Worm (Caenorhabditis elegans) whole organism, late embryonic: ENCODE results near the gene vps-35.

Experiments used
- T23F11.4 ChIP-seq: fragments of 200-800 bp; sonication (Bioruptor generic); optimal IDR thresholded peaks from 2 replicates; lab custom pipeline; 2018; ENCODE audit warnings: mild to moderate bottlenecking, missing genetic modification characterization, missing compliant biosample characterization
- Y22D7AL.16 ChIP-seq: sonication (generic microtip); optimal IDR thresholded peaks from 2 replicates; lab custom pipeline; 2016; ENCODE audit warnings: missing genetic modification characterization, missing compliant biosample characterization
- ama-1 ChIP-seq: fragments of 150-350 bp; optimal IDR thresholded peaks from 2 replicates; lab custom pipeline; 2014
- ceh-14 ChIP-seq: sonication (generic microtip); optimal IDR thresholded peaks from 2 replicates; lab custom pipeline; 2016; ENCODE audit warnings: missing genotype, missing genetic modification characterization, missing compliant biosample characterization
- ceh-18 ChIP-seq: sonication (generic microtip); optimal IDR thresholded peaks from 2 replicates; lab custom pipeline; 2016; ENCODE audit warnings: missing genetic modification characterization, missing compliant biosample characterization
- ceh-24 ChIP-seq: sonication (generic microtip); optimal IDR thresholded peaks from 2 replicates; lab custom pipeline; 2016; ENCODE audit warnings: mild to moderate bottlenecking, missing genetic modification characterization, missing compliant biosample characterization
- ceh-31 ChIP-seq: sonication (generic microtip); optimal IDR thresholded peaks from 2 replicates; lab custom pipeline; 2016; ENCODE audit warnings: missing genetic modification characterization, missing compliant biosample characterization
- ceh-45 ChIP-seq: fragments of 200-800 bp; sonication (Bioruptor generic); IDR thresholded peaks from 2 replicates; pipeline ENCODE4 v1.3.6; 2022; ENCODE audit warnings: missing genetic modification reagents, missing genetic modification characterization, missing compliant biosample characterization
- ceh-48 ChIP-seq: sonication (generic microtip); optimal IDR thresholded peaks from 2 replicates; lab custom pipeline; 2016; ENCODE audit warnings: missing genetic modification characterization, inconsistent platforms, missing compliant biosample characterization
- ceh-9 ChIP-seq: sonication (generic microtip); optimal IDR thresholded peaks from 2 replicates; lab custom pipeline; 2016; ENCODE audit warnings: mild to moderate bottlenecking, missing genetic modification characterization, inconsistent platforms, missing compliant biosample characterization
- dmd-4 ChIP-seq: sonication (generic microtip); optimal IDR thresholded peaks from 2 replicates; lab custom pipeline; 2016; ENCODE audit warnings: borderline replicate concordance, missing genetic modification characterization, missing compliant biosample characterization
- elt-4 ChIP-seq: sonication (generic microtip); optimal IDR thresholded peaks from 2 replicates; lab custom pipeline; 2016; ENCODE audit warnings: missing genetic modification characterization, missing compliant biosample characterization
- ets-4 ChIP-seq: sonication (generic microtip); optimal IDR thresholded peaks from 2 replicates; lab custom pipeline; 2016; ENCODE audit warnings: missing genetic modification characterization, missing compliant biosample characterization
- fkh-10 ChIP-seq: fragments of 150-350 bp; optimal IDR thresholded peaks from 2 replicates; lab custom pipeline; 2014; ENCODE audit warnings: missing biosample characterization, missing genetic modification reagents, missing genetic modification characterization
- hlh-13 ChIP-seq: fragments of 200-800 bp; sonication (Bioruptor generic); optimal IDR thresholded peaks from 2 replicates; lab custom pipeline; 2018; ENCODE audit warnings: mild to moderate bottlenecking, missing genetic modification characterization, missing compliant biosample characterization
- mec-3 ChIP-seq: sonication (generic microtip); optimal IDR thresholded peaks from 2 replicates; lab custom pipeline; 2016; ENCODE audit warnings: borderline replicate concordance, missing genetic modification characterization, missing compliant biosample characterization
- nhr-232 ChIP-seq: sonication (generic microtip); optimal IDR thresholded peaks from 2 replicates; lab custom pipeline; 2016; ENCODE audit warnings: missing genetic modification characterization, missing compliant biosample characterization
- pat-9 ChIP-seq: fragments of 200-800 bp; sonication (Bioruptor generic); optimal IDR thresholded peaks from 2 replicates; lab custom pipeline; 2018; ENCODE audit warnings: mild to moderate bottlenecking, missing genetic modification characterization, moderate library complexity, missing compliant biosample characterization
- pax-1 ChIP-seq: fragments of 150-350 bp; optimal IDR thresholded peaks from 2 replicates; lab custom pipeline; 2014; ENCODE audit warnings: missing biosample characterization, missing genetic modification characterization
- pha-4 ChIP-seq: fragments of 150-350 bp; optimal IDR thresholded peaks from 2 replicates; lab custom pipeline; 2018; ENCODE audit warnings: missing biosample characterization, missing genetic modification reagents, missing genetic modification characterization
- pros-1 ChIP-seq: fragments of 150-350 bp; optimal IDR thresholded peaks from 2 replicates; lab custom pipeline; 2014; ENCODE audit warnings: missing biosample characterization, missing genetic modification reagents, missing genetic modification characterization
- ref-2 ChIP-seq: sonication (generic microtip); optimal IDR thresholded peaks from 2 replicates; lab custom pipeline; 2016; ENCODE audit warnings: missing genetic modification characterization, missing compliant biosample characterization
- rnt-1 ChIP-seq: sonication (generic microtip); optimal IDR thresholded peaks from 2 replicates; lab custom pipeline; 2016; ENCODE audit warnings: missing genetic modification characterization, missing compliant biosample characterization
- sdc-2 ChIP-seq: sonication (generic microtip); optimal IDR thresholded peaks from 2 replicates; lab custom pipeline; 2016; ENCODE audit warnings: missing genotype, missing genetic modification characterization, missing compliant biosample characterization
- sox-4 ChIP-seq: sonication (generic microtip); optimal IDR thresholded peaks from 2 replicates; lab custom pipeline; 2017; ENCODE audit warnings: mild to moderate bottlenecking, missing genetic modification characterization, inconsistent platforms, missing compliant biosample characterization
- syd-9 ChIP-seq: sonication (generic microtip); optimal IDR thresholded peaks from 2 replicates; lab custom pipeline; 2016; ENCODE audit warnings: mild to moderate bottlenecking, missing genetic modification characterization, moderate library complexity, missing compliant biosample characterization
- tbx-7 ChIP-seq: sonication (generic microtip); optimal IDR thresholded peaks from 2 replicates; lab custom pipeline; 2016; ENCODE audit warnings: missing genotype, missing genetic modification characterization, missing compliant biosample characterization
- ttx-3 ChIP-seq: sonication (generic microtip); optimal IDR thresholded peaks from 2 replicates; lab custom pipeline; 2016; ENCODE audit warnings: missing genetic modification reagents, missing genetic modification characterization, missing compliant biosample characterization
- unc-3 ChIP-seq, 2 experiments: fragments of 200-800 bp in 1 of 2; sonication (Bioruptor generic) in 1 of 2; sonication (generic microtip) in 1 of 2; conservative IDR thresholded peaks in 1 of 2; optimal IDR thresholded peaks in 1 of 2; 2 replicates each; pipeline versions ENCODE4 v1.3.6 to Lab custom; 2016 to 2022; ENCODE audit warnings: missing compliant biosample characterization in 2 of 2, missing genetic modification characterization in 2 of 2, missing genetic modification reagents in 1 of 2
- unc-42 ChIP-seq: sonication (generic microtip); optimal IDR thresholded peaks from 2 replicates; lab custom pipeline; 2016; ENCODE audit warnings: missing genotype, missing genetic modification characterization, missing compliant biosample characterization
- unc-55 ChIP-seq: sonication (generic microtip); optimal IDR thresholded peaks from 2 replicates; lab custom pipeline; 2017; ENCODE audit warnings: missing biosample characterization, missing genetic modification reagents, missing genetic modification characterization
- unc-86 ChIP-seq: sonication (generic microtip); optimal IDR thresholded peaks from 2 replicates; lab custom pipeline; 2016; ENCODE audit warnings: missing genetic modification characterization, missing compliant biosample characterization
- zip-5 ChIP-seq: sonication (generic microtip); optimal IDR thresholded peaks from 2 replicates; lab custom pipeline; 2016; ENCODE audit warnings: missing genetic modification characterization, missing compliant biosample characterization
- ztf-16 ChIP-seq: sonication (generic microtip); optimal IDR thresholded peaks from 2 replicates; lab custom pipeline; 2017; ENCODE audit warnings: missing genetic modification characterization, missing compliant biosample characterization

The vps-35 gene

ce11 chrII:5907482-5907881 lies at the start of gene vps-35:
Gene vps-35, plus strand, starts transcription at chrII:5907816.
- TF ChIP-seq ceh-9 (tag; lab: Kevin White, UChicago) = no peak
- TF ChIP-seq fkh-10 (GFP tag; lab: Kevin White, UChicago) = no peak
- TF ChIP-seq ceh-31 (tag; lab: Kevin White, UChicago) = peak; percentile 39

- TF ChIP-seq unc-42 (tag; lab: Kevin White, UChicago) (no peak), sdc-2 (no peak), unc-55 (GFP tag; lab: Kevin White, UChicago) (no peak), pros-1 (no peak), ztf-16 (tag; lab: Kevin White, UChicago) (no peak), pat-9 (tag; lab: Kevin White, UChicago) (no peak), unc-86 (tag; lab: Kevin White, UChicago) (no peak), elt-4 (no peak), pax-1 (tag; lab: Kevin White, UChicago) (no peak), unc-3 (GFP tag; conservative IDR thresholded peaks at IDR 0.05; lab: Robert Waterston, UW) (no peak), unc-3 (tag; optimal IDR thresholded peaks at IDR 0.05; lab: Kevin White, UChicago) (no peak), ceh-18 (no peak), sox-4 (tag; lab: Kevin White, UChicago) (no peak), ceh-45 (GFP tag; lab: Robert Waterston, UW) (no peak), ets-4 (tag; lab: Kevin White, UChicago) (no peak), ref-2 (no peak), mec-3 (tag; lab: Kevin White, UChicago) (no peak), ceh-24 (tag; lab: Kevin White, UChicago) (no peak)
Observed at ce11 chrII:5858322-5858721, 49.3 kb upstream of the vps-35 start, which contains the start of gene F55C12.4. Gene F55C12.4, minus strand, starts transcription at chrII:5858422.

ce11 chrII:5860621-5861020 lies 47.0 kb upstream of the vps-35 start:
- TF ChIP-seq ceh-14 (no peak), unc-42 (tag; lab: Kevin White, UChicago) (peak; percentile 5), fkh-10 (GFP tag; lab: Kevin White, UChicago) (no peak), ceh-48 (tag; lab: Kevin White, UChicago) (no peak), Y22D7AL.16 (tag; lab: Kevin White, UChicago) (no peak), ceh-31 (tag; lab: Kevin White, UChicago) (peak; percentile 41), syd-9 (tag; lab: Kevin White, UChicago) (no peak), elt-4 (no peak), zip-5 (no peak), pha-4 (tag; lab: Kevin White, UChicago) (no peak)
- TF ChIP-seq, all 69 proteins: peak for 2

- TF ChIP-seq hlh-13 (GFP tag; lab: Kevin White, UChicago) (no peak), zip-5 (no peak), ceh-9 (tag; lab: Kevin White, UChicago) (no peak), ama-1 (lab: Kevin White, UChicago) (no peak), pros-1 (no peak), ceh-45 (GFP tag; lab: Robert Waterston, UW) (no peak), T23F11.4 (no peak), rnt-1 (no peak), nhr-232 (tag; lab: Kevin White, UChicago) (no peak), sdc-2 (no peak), dmd-4 (tag; lab: Kevin White, UChicago) (no peak), ttx-3 (tag; lab: Kevin White, UChicago) (no peak), pha-4 (tag; lab: Kevin White, UChicago) (no peak), sox-4 (tag; lab: Kevin White, UChicago) (no peak), tbx-7 (no peak)
- TF ChIP-seq, all 69 proteins: peak for 0
Observed at ce11 chrII:5863893-5864292, 43.7 kb upstream of the vps-35 start, which contains the start of gene tag-234. Gene tag-234, plus strand, starts transcription at chrII:5864193.
